Fruit fly (Drosophila melanogaster): ENCODE data around the gene dind.

DNA sequence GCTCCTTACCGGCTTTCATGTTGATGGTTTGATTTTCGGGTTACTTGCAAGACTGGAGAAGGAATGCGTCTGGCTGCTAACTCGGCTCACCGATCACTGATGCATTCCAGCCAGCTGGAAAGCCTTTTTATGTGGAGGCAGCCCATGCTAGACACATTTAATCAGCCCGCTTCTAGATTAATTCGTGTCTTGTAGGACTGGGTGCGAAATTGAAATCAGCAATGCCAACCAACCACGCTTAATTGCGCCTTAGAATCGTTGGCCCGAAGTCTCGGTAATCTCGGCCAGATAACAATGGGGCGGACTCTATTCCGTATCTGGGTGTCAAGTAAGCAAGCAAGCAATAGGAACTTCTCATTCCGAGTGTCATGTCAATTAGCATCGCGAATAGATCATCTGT lies 49.0 kb upstream of the dind start, which contains the start of gene CG7714:
- TF ChIP-seq CG12768 (GFP tag; optimal IDR thresholded peaks at IDR 0.05), result no peak
- TF ChIP-seq Crg-1 (GFP tag; optimal IDR thresholded peaks at IDR 0.05), result no peak
- TF ChIP-seq kay (GFP tag; ENCODE audit: borderline replicate concordance), result no peak
- TF ChIP-seq CG7101 (tag; optimal IDR thresholded peaks at IDR 0.05), result no peak
- TF ChIP-seq CG1620 (GFP tag; optimal IDR thresholded peaks at IDR 0.05), result no peak
- no peak for TF ChIP-seq CG7045 (GFP tag; optimal IDR thresholded peaks at IDR 0.05)
- TF ChIP-seq Clk (GFP tag; optimal IDR thresholded peaks at IDR 0.05), result no peak
- TF ChIP-seq Hr96 (GFP tag; optimal IDR thresholded peaks at IDR 0.05), result no peak
- no peak for TF ChIP-seq pad (GFP tag; optimal IDR thresholded peaks at IDR 0.05)
